Worm (Caenorhabditis elegans) whole organism, L1 larva: ENCODE data around the gene Y51A2A.5.

Experiments
- F16B12.6 ChIP-seq: fragments of 150-350 bp; optimal IDR thresholded peaks from 2 replicates; lab custom pipeline; 2014; ENCODE audit warnings: missing biosample characterization, missing genetic modification characterization
- aha-1 ChIP-seq: fragments of 150-350 bp; optimal IDR thresholded peaks from 2 replicates; lab custom pipeline; 2014; ENCODE audit warnings: missing biosample characterization, missing genetic modification characterization
- ama-1 ChIP-seq: fragments of 150-350 bp; optimal IDR thresholded peaks from 2 replicates; lab custom pipeline; 2014
- blmp-1 ChIP-seq: fragments of 150-350 bp; optimal IDR thresholded peaks from 2 replicates; lab custom pipeline; 2014; ENCODE audit warnings: missing biosample characterization, missing genetic modification characterization
- ceh-8 ChIP-seq: fragments of 200-800 bp; sonication (Bioruptor generic); optimal IDR thresholded peaks from 2 replicates; lab custom pipeline; 2018; ENCODE audit warnings: mild to moderate bottlenecking, missing genetic modification characterization, moderate library complexity, missing compliant biosample characterization
- ceh-90 ChIP-seq: sonication (generic microtip); optimal IDR thresholded peaks from 2 replicates; lab custom pipeline; 2016; ENCODE audit warnings: missing genetic modification characterization, missing compliant biosample characterization
- ces-1 ChIP-seq: fragments of 150-350 bp; optimal IDR thresholded peaks from 2 replicates; lab custom pipeline; 2014; ENCODE audit warnings: missing biosample characterization, missing genetic modification reagents, missing genetic modification characterization
- efl-1 ChIP-seq, 4 experiments: fragments of 150-350 bp; optimal IDR thresholded peaks in 3 of 4; peaks in 1 of 4; 1 replicate in 1 of 4; 2 replicates in 3 of 4; lab custom pipeline; 2014; ENCODE audit warnings: missing biosample characterization in 2 of 4, missing genetic modification characterization in 2 of 4, missing genetic modification reagents in 2 of 4
- elt-2 ChIP-seq: sonication (generic microtip); optimal IDR thresholded peaks from 2 replicates; lab custom pipeline; 2016; ENCODE audit warnings: missing genetic modification characterization, mild to moderate bottlenecking, inconsistent platforms, missing compliant biosample characterization, missing genetic modification reagents
- elt-3 ChIP-seq, 6 experiments: fragments of 150-350 bp in 1 of 6; sonication (generic microtip); optimal IDR thresholded peaks; 2 replicates each; lab custom pipeline; 2017 to 2018; ENCODE audit warnings: missing biosample characterization in 6 of 6, missing genetic modification characterization in 6 of 6, inconsistent platforms in 1 of 6
- fkh-10 ChIP-seq: sonication (generic microtip); optimal IDR thresholded peaks from 2 replicates; lab custom pipeline; 2017; ENCODE audit warnings: missing biosample characterization, missing genetic modification reagents, missing genetic modification characterization
- fos-1 ChIP-seq: fragments of 150-350 bp; optimal IDR thresholded peaks from 2 replicates; lab custom pipeline; 2014; ENCODE audit warnings: missing biosample characterization, missing genetic modification characterization
- hlh-17 ChIP-seq: fragments of 200-800 bp; sonication (Bioruptor generic); optimal IDR thresholded peaks from 2 replicates; lab custom pipeline; 2018; ENCODE audit warnings: missing genetic modification characterization, mild to moderate bottlenecking, missing compliant biosample characterization, moderate library complexity, borderline replicate concordance
- hlh-4 ChIP-seq: sonication (generic microtip); optimal IDR thresholded peaks from 2 replicates; lab custom pipeline; 2016; ENCODE audit warnings: mild to moderate bottlenecking, missing genetic modification characterization, missing compliant biosample characterization
- jun-1 ChIP-seq: fragments of 150-350 bp; optimal IDR thresholded peaks from 2 replicates; lab custom pipeline; 2014; ENCODE audit warnings: missing biosample characterization, missing genetic modification reagents, missing genetic modification characterization
- lin-14 ChIP-seq: fragments of 200-800 bp; sonication (Bioruptor generic); optimal IDR thresholded peaks from 2 replicates; lab custom pipeline; 2018; ENCODE audit warnings: mild to moderate bottlenecking, missing genetic modification characterization, moderate library complexity, missing compliant biosample characterization
- lin-35 ChIP-seq, 2 experiments: fragments of 150-350 bp; optimal IDR thresholded peaks; 2 replicates each; lab custom pipeline; 2014; ENCODE audit warnings: missing biosample characterization in 2 of 2, missing genetic modification characterization in 2 of 2, missing genetic modification reagents in 2 of 2
- lin-39 ChIP-seq: fragments of 150-350 bp; optimal IDR thresholded peaks from 2 replicates; lab custom pipeline; 2014; ENCODE audit warnings: missing biosample characterization, missing genetic modification reagents, missing genetic modification characterization
- lir-3 ChIP-seq: sonication (generic microtip); optimal IDR thresholded peaks from 2 replicates; lab custom pipeline; 2016; ENCODE audit warnings: mild to moderate bottlenecking, missing genetic modification characterization, moderate library complexity, missing compliant biosample characterization; ENCODE audit not compliant: poor library complexity
- mdl-1 ChIP-seq, 2 experiments: fragments of 150-350 bp; optimal IDR thresholded peaks; 2 replicates each; lab custom pipeline; 2014 to 2017; ENCODE audit warnings: missing biosample characterization in 2 of 2, missing genetic modification characterization in 2 of 2, inconsistent platforms in 1 of 2
- mep-1 ChIP-seq: fragments of 150-350 bp; optimal IDR thresholded peaks from 2 replicates; lab custom pipeline; 2014; ENCODE audit warnings: missing biosample characterization, missing genetic modification characterization
- nhr-11 ChIP-seq: fragments of 150-350 bp; optimal IDR thresholded peaks from 2 replicates; lab custom pipeline; 2014; ENCODE audit warnings: missing biosample characterization, missing genetic modification characterization
- nhr-19 ChIP-seq: fragments of 200-800 bp; sonication (Bioruptor generic); conservative IDR thresholded peaks from 2 replicates; pipeline ENCODE4 v1.3.6; 2022; ENCODE audit warnings: missing genetic modification characterization, missing compliant biosample characterization
- nhr-20 ChIP-seq: sonication (generic microtip); optimal IDR thresholded peaks from 2 replicates; lab custom pipeline; 2016; ENCODE audit warnings: mild to moderate bottlenecking, missing genetic modification characterization, missing compliant biosample characterization
- nhr-71 ChIP-seq: sonication (generic microtip); optimal IDR thresholded peaks from 2 replicates; lab custom pipeline; 2016; ENCODE audit warnings: mild to moderate bottlenecking, missing genetic modification characterization, moderate library complexity, missing compliant biosample characterization
- nhr-84 ChIP-seq: sonication (generic microtip); optimal IDR thresholded peaks from 2 replicates; lab custom pipeline; 2017; ENCODE audit warnings: missing biosample characterization, missing genetic modification characterization
- nhr-85 ChIP-seq: sonication (generic microtip); peaks from one replicate; lab custom pipeline; 2016; ENCODE audit warnings: missing genetic modification characterization, inconsistent platforms, missing compliant biosample characterization
- nhr-90 ChIP-seq: sonication (generic microtip); optimal IDR thresholded peaks from 2 replicates; lab custom pipeline; 2016; ENCODE audit warnings: mild to moderate bottlenecking, missing genetic modification characterization, missing compliant biosample characterization; ENCODE audit not compliant: poor library complexity
- pag-3 ChIP-seq: sonication (generic microtip); optimal IDR thresholded peaks from 2 replicates; lab custom pipeline; 2017; ENCODE audit warnings: missing genetic modification characterization, mild to moderate bottlenecking, missing compliant biosample characterization, antibody characterized with exemption, borderline replicate concordance; ENCODE audit not compliant: insufficient read depth
- pax-3 ChIP-seq: fragments of 200-800 bp; sonication (Bioruptor generic); optimal IDR thresholded peaks from 2 replicates; lab custom pipeline; 2018; ENCODE audit warnings: mild to moderate bottlenecking, missing genetic modification characterization, moderate library complexity, missing compliant biosample characterization
- pqm-1 ChIP-seq: sonication (generic microtip); optimal IDR thresholded peaks from 3 replicates; lab custom pipeline; 2017; ENCODE audit warnings: missing biosample characterization, missing genetic modification characterization
- rnt-1 ChIP-seq: sonication (generic microtip); optimal IDR thresholded peaks from 2 replicates; lab custom pipeline; 2016; ENCODE audit warnings: mild to moderate bottlenecking, missing genetic modification characterization, moderate library complexity, missing compliant biosample characterization
- skn-1 ChIP-seq: fragments of 150-350 bp; optimal IDR thresholded peaks from 2 replicates; lab custom pipeline; 2014; ENCODE audit warnings: missing biosample characterization, missing genetic modification characterization
- tbx-2 ChIP-seq: sonication (generic microtip); optimal IDR thresholded peaks from 2 replicates; lab custom pipeline; 2016; ENCODE audit warnings: missing genetic modification characterization, missing compliant biosample characterization
- tlp-1 ChIP-seq: fragments of 150-350 bp; optimal IDR thresholded peaks from 2 replicates; lab custom pipeline; 2014; ENCODE audit warnings: missing biosample characterization, missing genetic modification characterization
- unc-130 ChIP-seq: fragments of 150-350 bp; optimal IDR thresholded peaks from 2 replicates; lab custom pipeline; 2017; ENCODE audit warnings: missing biosample characterization, missing genetic modification characterization, inconsistent platforms
- unc-62 ChIP-seq: fragments of 150-350 bp; optimal IDR thresholded peaks from 2 replicates; lab custom pipeline; 2014; ENCODE audit warnings: missing biosample characterization, missing genetic modification reagents, missing genetic modification characterization
- unc-98 ChIP-seq: fragments of 200-800 bp; sonication (Bioruptor generic); IDR thresholded peaks from 2 replicates; pipeline ENCODE4 v1.3.6; 2022; ENCODE audit warnings: missing genetic modification characterization, missing compliant biosample characterization
- vab-15 ChIP-seq: sonication (generic microtip); optimal IDR thresholded peaks from 2 replicates; lab custom pipeline; 2017; ENCODE audit warnings: missing genotype, mild to moderate bottlenecking, missing genetic modification characterization, missing compliant biosample characterization
- zip-4 ChIP-seq: fragments of 200-800 bp; sonication (Bioruptor generic); optimal IDR thresholded peaks from 2 replicates; lab custom pipeline; 2018; ENCODE audit warnings: mild to moderate bottlenecking, missing genetic modification characterization, moderate library complexity, missing compliant biosample characterization
- ztf-11 ChIP-seq, 2 experiments: sonication (generic microtip); optimal IDR thresholded peaks; 2 replicates each; lab custom pipeline; 2016 to 2017; ENCODE audit warnings: missing genetic modification characterization in 2 of 2, missing biosample characterization in 1 of 2, missing compliant biosample characterization in 1 of 2

Y51A2A.5 gene

DNA sequence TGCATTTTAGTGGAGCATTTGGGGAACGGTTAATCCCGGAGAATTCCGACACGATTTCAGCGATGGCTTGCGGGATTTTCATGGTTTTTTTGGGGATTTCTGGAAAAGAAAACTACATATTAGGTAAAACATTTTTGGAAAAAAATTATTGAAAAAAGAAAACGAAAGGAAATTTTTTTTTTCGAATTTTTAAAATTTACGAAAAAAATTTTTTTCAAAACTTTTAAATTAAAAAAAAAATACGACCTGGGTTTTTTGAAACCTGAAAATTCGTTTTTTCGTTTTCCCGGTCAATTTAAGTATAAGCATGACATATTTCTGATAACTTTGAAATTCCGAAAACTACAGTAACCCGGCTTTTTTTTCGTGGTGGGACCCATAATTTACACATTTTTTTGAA, 41.2 kb downstream of the Y51A2A.5 start, which contains the start of gene C08E8.10:
Gene C08E8.10, minus strand, starts transcription at position 101 of the 400 bp plus-strand sequence.
- TF ChIP-seq elt-3 (tag; optimal IDR thresholded peaks at IDR 0.05; lab: Kevin White, UChicago) (no peak), ama-1 (no peak), ces-1 (GFP tag; lab: Kevin White, UChicago) (no peak), blmp-1 (tag; lab: Kevin White, UChicago) (no peak), nhr-84 (tag; lab: Kevin White, UChicago) (no peak), F16B12.6 (no peak), vab-15 (tag; lab: Kevin White, UChicago) (no peak), ceh-8 (GFP tag; lab: Kevin White, UChicago) (no peak), tlp-1 (tag; lab: Kevin White, UChicago) (no peak)

DNA sequence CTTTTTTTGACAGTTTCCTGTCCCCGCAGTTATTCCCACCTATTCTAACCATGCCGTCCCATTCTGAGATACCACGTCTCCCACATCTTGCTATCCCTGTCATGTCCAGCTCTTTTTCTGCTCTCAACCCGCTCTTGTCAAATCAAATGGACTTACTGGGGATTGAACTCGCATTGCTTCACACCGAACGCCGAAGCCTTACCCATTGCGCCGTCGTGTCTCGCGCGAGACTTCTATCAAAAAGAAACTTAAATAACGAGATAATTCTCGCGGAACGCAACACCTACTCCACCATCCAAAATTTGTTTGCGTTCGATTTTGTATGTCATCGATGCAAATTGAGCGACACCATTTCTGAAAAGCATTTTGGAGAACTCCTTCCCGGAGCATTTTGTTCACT, 45.6 kb downstream of the Y51A2A.5 start:
- no peak for TF ChIP-seq lir-3 (tag; lab: Kevin White, UChicago)
- TF ChIP-seq ztf-11 (tag; optimal IDR thresholded peaks at IDR 0.05; lab: Kevin White, UChicago) = no peak
- no peak for TF ChIP-seq fkh-10 (GFP tag; lab: Kevin White, UChicago)
- no peak for TF ChIP-seq nhr-11 (tag; lab: Kevin White, UChicago)
- TF ChIP-seq mep-1 (tag; lab: Kevin White, UChicago) = no peak
- no peak for TF ChIP-seq blmp-1 (tag; lab: Kevin White, UChicago)
- TF ChIP-seq ceh-90 = no peak
- TF ChIP-seq zip-4 (GFP tag; lab: Kevin White, UChicago) = no peak
- TF ChIP-seq rnt-1 (tag; lab: Kevin White, UChicago) = no peak
- no peak for TF ChIP-seq hlh-4
- no peak for TF ChIP-seq pax-3 (tag; lab: Kevin White, UChicago)
- no peak for TF ChIP-seq lin-39 (tag; lab: Kevin White, UChicago)
- no peak for TF ChIP-seq fos-1
- TF ChIP-seq skn-1 (tag; lab: Kevin White, UChicago) = no peak

- TF ChIP-seq hlh-17 (GFP tag; lab: Kevin White, UChicago) (no peak), efl-1 (optimal IDR thresholded peaks at IDR 0.05; lab: Kevin White, UChicago) (no peak), efl-1 (GFP tag; optimal IDR thresholded peaks at IDR 0.05 in 1 of 2; lab: Kevin White, UChicago) (no peak), nhr-20 (tag; lab: Kevin White, UChicago) (peak; percentile 71), nhr-85 (no peak), pqm-1 (peak; percentile 98), tlp-1 (tag; lab: Kevin White, UChicago) (peak; percentile 63), elt-3 (tag; optimal IDR thresholded peaks at IDR 0.05; lab: Kevin White, UChicago) (peak in 5 of 6 experiments; percentile 87 to 97 (median 88)), nhr-90 (tag; lab: Kevin White, UChicago) (peak; percentile 65), mdl-1 (tag; optimal IDR thresholded peaks at IDR 0.05; lab: Kevin White, UChicago) (peak in 1 of 2 experiments; percentile 55), blmp-1 (tag; lab: Kevin White, UChicago) (peak; percentile 93), unc-98 (no peak), pax-3 (tag; lab: Kevin White, UChicago) (peak; percentile 30), unc-130 (no peak), ceh-90 (no peak), nhr-71 (peak; percentile 47), jun-1 (tag; lab: Kevin White, UChicago) (peak; percentile 89), skn-1 (tag; lab: Kevin White, UChicago) (peak; percentile 53), lin-14 (GFP tag; lab: Kevin White, UChicago) (peak; percentile 80), pag-3 (tag; lab: Kevin White, UChicago) (no peak), elt-2 (tag; lab: Kevin White, UChicago) (peak; percentile 100), lin-35 (GFP tag; optimal IDR thresholded peaks at IDR 0.05; lab: Kevin White, UChicago) (peak in 1 of 2 experiments; percentile 71), ceh-8 (GFP tag; lab: Kevin White, UChicago) (no peak), unc-62 (no peak), nhr-19 (peak; percentile 35), tbx-2 (tag; lab: Kevin White, UChicago) (peak; percentile 18), aha-1 (no peak)
Measured at ce11 chrV:18346080-18346479, 47.5 kb downstream of the Y51A2A.5 start.
